Fruit fly (Drosophila melanogaster) whole organism, adult: ENCODE measurements around the gene Ir7a.

Experiments
- CG11617 ChIP-seq: fragments of 200-800 bp; sonication (Bioruptor generic); optimal IDR thresholded peaks from 2 replicates; lab custom pipeline; 2017; ENCODE audit warnings: mild to moderate bottlenecking, missing biosample characterization, missing genetic modification reagents, missing genetic modification characterization
- CG12768 ChIP-seq: fragments of 200-800 bp; sonication (Bioruptor generic); optimal IDR thresholded peaks from 2 replicates; lab custom pipeline; 2017; ENCODE audit warnings: missing biosample characterization, missing genetic modification characterization, mild to moderate bottlenecking, moderate library complexity, missing genetic modification reagents
- CG14711 ChIP-seq: fragments of 200-800 bp; sonication (Bioruptor generic); optimal IDR thresholded peaks from 2 replicates; lab custom pipeline; 2018; ENCODE audit warnings: missing biosample characterization, mild to moderate bottlenecking, missing genetic modification characterization, moderate library complexity
- CG1620 ChIP-seq: fragments of 200-800 bp; sonication (Bioruptor generic); optimal IDR thresholded peaks from 2 replicates; lab custom pipeline; 2016; ENCODE audit warnings: missing biosample characterization, missing genetic modification characterization
- CG33017 ChIP-seq: fragments of 200-800 bp; sonication (Bioruptor generic); optimal IDR thresholded peaks from 2 replicates; lab custom pipeline; 2018; ENCODE audit warnings: missing biosample characterization, mild to moderate bottlenecking, missing genetic modification characterization, moderate library complexity
- CG7045 ChIP-seq: fragments of 200-800 bp; sonication (Bioruptor generic); optimal IDR thresholded peaks from 2 replicates; lab custom pipeline; 2017; ENCODE audit warnings: missing biosample characterization, mild to moderate bottlenecking, missing genetic modification characterization
- Clk ChIP-seq: fragments of 200-800 bp; sonication (Bioruptor generic); optimal IDR thresholded peaks from 2 replicates; lab custom pipeline; 2017; ENCODE audit warnings: missing biosample characterization, missing genetic modification characterization
- Crg-1 ChIP-seq: fragments of 200-800 bp; sonication (Bioruptor generic); optimal IDR thresholded peaks from 2 replicates; lab custom pipeline; 2016; ENCODE audit warnings: missing biosample characterization, missing genetic modification characterization
- Hr96 ChIP-seq: fragments of 200-800 bp; sonication (Bioruptor generic); optimal IDR thresholded peaks from 2 replicates; lab custom pipeline; 2016; ENCODE audit warnings: missing biosample characterization, missing genetic modification characterization
- Mnt ChIP-seq: fragments of 200-800 bp; sonication (Bioruptor generic); optimal IDR thresholded peaks from 2 replicates; lab custom pipeline; 2016; ENCODE audit warnings: missing biosample characterization, mild to moderate bottlenecking, missing genetic modification characterization
- bab1 ChIP-seq: fragments of 200-800 bp; sonication (Bioruptor generic); optimal IDR thresholded peaks from 3 replicates; lab custom pipeline; 2019; ENCODE audit warnings: missing biosample characterization, mild to moderate bottlenecking, missing genetic modification characterization, moderate library complexity
- cic ChIP-seq: fragments of 200-800 bp; sonication (Bioruptor generic); optimal IDR thresholded peaks from 2 replicates; lab custom pipeline; 2017; ENCODE audit warnings: missing biosample characterization, mild to moderate bottlenecking, missing genetic modification characterization, moderate library complexity
- cnc ChIP-seq, 2 experiments: fragments of >200 bp; optimal IDR thresholded peaks; 2 replicates each; lab custom pipeline; 2017
- kay ChIP-seq: fragments of 200-800 bp; sonication (Bioruptor generic); peaks from one replicate; lab custom pipeline; 2016; ENCODE audit warnings: missing biosample characterization, missing genetic modification characterization, borderline replicate concordance
- ovo ChIP-seq: fragments of 200-800 bp; sonication (Bioruptor generic); optimal IDR thresholded peaks from 2 replicates; lab custom pipeline; 2016; ENCODE audit warnings: missing biosample characterization, missing genetic modification characterization
- pad ChIP-seq: fragments of 200-800 bp; sonication (Bioruptor generic); optimal IDR thresholded peaks from 3 replicates; lab custom pipeline; 2017; ENCODE audit warnings: missing biosample characterization, missing genetic modification characterization, mild to moderate bottlenecking, moderate library complexity, missing genetic modification reagents
- tj ChIP-seq: fragments of 200-800 bp; sonication (Bioruptor generic); optimal IDR thresholded peaks from 3 replicates; lab custom pipeline; 2017; ENCODE audit warnings: missing biosample characterization, mild to moderate bottlenecking, missing genetic modification characterization, moderate library complexity
- toe ChIP-seq: fragments of 200-800 bp; sonication (Bioruptor generic); optimal IDR thresholded peaks from 2 replicates; lab custom pipeline; 2016; ENCODE audit warnings: missing biosample characterization, missing genetic modification characterization

Gene Ir7a

dm6 chrX:7768147-7768787, 3.5 kb downstream of the Ir7a start, which contains the start of gene CG34338:
TSS of gene CG34338 (plus strand) at chrX:7768737.
- TF ChIP-seq CG11617, result no peak
- no peak for TF ChIP-seq Hr96 (GFP tag; lab: Kevin White, UChicago)
- TF ChIP-seq cnc (optimal IDR thresholded peaks at IDR 0.05; lab: Kevin White, UChicago), result no peak
- TF ChIP-seq cic, result no peak
- no peak for TF ChIP-seq CG33017 (tag; lab: Kevin White, UChicago)
- no peak for TF ChIP-seq Clk (GFP tag; lab: Kevin White, UChicago)
- TF ChIP-seq kay (GFP tag; lab: Kevin White, UChicago), result no peak
- TF ChIP-seq CG7045 (GFP tag; lab: Kevin White, UChicago), result no peak
- TF ChIP-seq CG12768 (GFP tag; lab: Kevin White, UChicago), result no peak
- no peak for TF ChIP-seq ovo (GFP tag; lab: Kevin White, UChicago)
- TF ChIP-seq tj (GFP tag; lab: Kevin White, UChicago), result no peak
- no peak for TF ChIP-seq CG1620 (GFP tag; lab: Kevin White, UChicago)
- no peak for TF ChIP-seq Mnt (GFP tag; lab: Kevin White, UChicago)
- no peak for TF ChIP-seq CG14711 (tag; lab: Kevin White, UChicago)
- TF ChIP-seq bab1 (GFP tag; lab: Kevin White, UChicago), result no peak

dm6 chrX:7777905-7778304, 13.1 kb downstream of the Ir7a start, which contains the start of gene CG32718:
TSS of gene CG32718 (plus strand) at chrX:7778205.
- TF ChIP-seq bab1 (GFP tag; lab: Kevin White, UChicago) (no peak), Clk (GFP tag; lab: Kevin White, UChicago) (no peak), Crg-1 (GFP tag; lab: Kevin White, UChicago) (no peak), CG11617 (no peak), CG33017 (tag; lab: Kevin White, UChicago) (no peak)

- TF ChIP-seq CG14711 (tag; lab: Kevin White, UChicago) (no peak), CG33017 (tag; lab: Kevin White, UChicago) (no peak), CG1620 (GFP tag; lab: Kevin White, UChicago) (no peak), kay (GFP tag; lab: Kevin White, UChicago) (no peak), pad (GFP tag; lab: Kevin White, UChicago) (no peak), ovo (GFP tag; lab: Kevin White, UChicago) (no peak), Clk (GFP tag; lab: Kevin White, UChicago) (no peak), CG7045 (GFP tag; lab: Kevin White, UChicago) (no peak), CG12768 (GFP tag; lab: Kevin White, UChicago) (no peak), Crg-1 (GFP tag; lab: Kevin White, UChicago) (no peak), Mnt (GFP tag; lab: Kevin White, UChicago) (no peak), tj (GFP tag; lab: Kevin White, UChicago) (no peak)
Observed at dm6 chrX:7791086-7791485, 26.3 kb downstream of the Ir7a start.

- TF ChIP-seq CG1620 (GFP tag; lab: Kevin White, UChicago), result no peak
- no peak for TF ChIP-seq Mnt (GFP tag; lab: Kevin White, UChicago)
- no peak for TF ChIP-seq toe (GFP tag; lab: Kevin White, UChicago)
- no peak for TF ChIP-seq CG12768 (GFP tag; lab: Kevin White, UChicago)
- no peak for TF ChIP-seq kay (GFP tag; lab: Kevin White, UChicago)
- no peak for TF ChIP-seq pad (GFP tag; lab: Kevin White, UChicago)
- no peak for TF ChIP-seq Crg-1 (GFP tag; lab: Kevin White, UChicago)
Observed at dm6 chrX:7801085-7801484, 36.3 kb downstream of the Ir7a start.
